Worm (Caenorhabditis elegans) whole organism, young adult: ENCODE data around the gene asps-1.
A peak's percentile ranks its signal among the peaks of the same experiment; 100 is the strongest.

ENCODE experiments used
- B0019.2 ChIP-seq: fragments of 200-800 bp; sonication (Bioruptor generic); conservative IDR thresholded peaks from 2 replicates; pipeline ENCODE4 v1.3.6; 2022; ENCODE audit warnings: missing genetic modification reagents, missing genetic modification characterization, missing compliant biosample characterization
- C06A6.2 ChIP-seq: fragments of 200-800 bp; sonication (Bioruptor generic); conservative IDR thresholded peaks from 2 replicates; pipeline ENCODE4 v1.3.6; 2022; ENCODE audit warnings: missing genetic modification characterization, missing compliant biosample characterization
- C17E4.6 ChIP-seq: fragments of 200-800 bp; sonication (Bioruptor generic); IDR thresholded peaks from 2 replicates; pipeline ENCODE4 v1.3.6; 2022; ENCODE audit warnings: missing genetic modification reagents, missing genetic modification characterization, missing compliant biosample characterization
- D2030.7 ChIP-seq: fragments of 200-800 bp; sonication (Bioruptor generic); IDR thresholded peaks from 2 replicates; pipeline ENCODE4 v1.3.6; 2022; ENCODE audit warnings: missing genetic modification reagents, missing genetic modification characterization, missing compliant biosample characterization
- F10E7.11 ChIP-seq: sonication (generic microtip); optimal IDR thresholded peaks from 2 replicates; lab custom pipeline; 2017; ENCODE audit warnings: mild to moderate bottlenecking, missing genetic modification characterization, moderate library complexity, missing compliant biosample characterization
- F39B2.1 ChIP-seq: fragments of 200-800 bp; sonication (Bioruptor generic); IDR thresholded peaks from 2 replicates; pipeline ENCODE4 v1.3.6; 2022; ENCODE audit warnings: missing genetic modification reagents, missing genetic modification characterization, missing compliant biosample characterization
- F55B11.4 ChIP-seq: sonication (generic microtip); optimal IDR thresholded peaks from 2 replicates; lab custom pipeline; 2016; ENCODE audit warnings: missing compliant biosample characterization, missing genetic modification characterization, borderline replicate concordance; ENCODE audit not compliant: insufficient read depth
- F57C9.4 ChIP-seq: sonication (generic microtip); optimal IDR thresholded peaks from 2 replicates; lab custom pipeline; 2017; ENCODE audit warnings: mild to moderate bottlenecking, missing genetic modification characterization, missing compliant biosample characterization
- K11D2.4 ChIP-seq: fragments of 200-800 bp; sonication (Bioruptor generic); IDR thresholded peaks from 2 replicates; pipeline ENCODE4 v1.3.6; 2022; ENCODE audit warnings: missing genetic modification reagents, missing genetic modification characterization, missing compliant biosample characterization
- T07F8.4 ChIP-seq: sonication (generic microtip); optimal IDR thresholded peaks from 2 replicates; lab custom pipeline; 2016; ENCODE audit warnings: mild to moderate bottlenecking, missing genetic modification characterization, moderate library complexity, missing compliant biosample characterization
- Y67H2A.10 ChIP-seq: fragments of 200-800 bp; sonication (Bioruptor generic); conservative IDR thresholded peaks from 2 replicates; pipeline ENCODE4 v1.3.6; 2022; ENCODE audit warnings: missing genetic modification reagents, missing genetic modification characterization, missing compliant biosample characterization
- Y79H2A.3 ChIP-seq: fragments of 200-800 bp; sonication (Bioruptor generic); conservative IDR thresholded peaks from 2 replicates; pipeline ENCODE4 v1.3.6; 2022; ENCODE audit warnings: missing genetic modification reagents, missing genetic modification characterization, missing compliant biosample characterization
- Y95B8A.8 ChIP-seq: fragments of 200-800 bp; sonication (Bioruptor generic); IDR thresholded peaks from 2 replicates; pipeline ENCODE4 v1.3.6; 2022; ENCODE audit warnings: missing genetic modification reagents, missing genetic modification characterization, missing compliant biosample characterization
- ama-1 ChIP-seq, 3 experiments: fragments of 150-350 bp in 1 of 3; sonication (generic microtip) in 2 of 3; optimal IDR thresholded peaks; 2 replicates each; lab custom pipeline; 2014 to 2018; ENCODE audit warnings: missing biosample characterization in 2 of 3, missing genetic modification characterization in 2 of 3, missing genetic modification reagents in 2 of 3
- aptf-2 ChIP-seq: fragments of 200-800 bp; sonication (Bioruptor generic); conservative IDR thresholded peaks from 2 replicates; pipeline ENCODE4 v1.3.6; 2022; ENCODE audit warnings: missing genetic modification reagents, missing genetic modification characterization, missing compliant biosample characterization
- athp-1 ChIP-seq: sonication (generic microtip); optimal IDR thresholded peaks from 2 replicates; lab custom pipeline; 2017; ENCODE audit warnings: mild to moderate bottlenecking, missing genetic modification characterization, missing compliant biosample characterization
- cebp-1 ChIP-seq, 2 experiments: fragments of 200-800 bp in 1 of 2; sonication (Bioruptor generic) in 1 of 2; sonication (generic microtip) in 1 of 2; IDR thresholded peaks in 1 of 2; optimal IDR thresholded peaks in 1 of 2; 2 replicates each; pipeline versions ENCODE4 v1.3.6 to Lab custom; 2017 to 2022; ENCODE audit warnings: missing compliant biosample characterization in 2 of 2, missing genetic modification characterization in 2 of 2, mild to moderate bottlenecking in 1 of 2, missing genetic modification reagents in 1 of 2, moderate library complexity in 1 of 2
- cebp-2 ChIP-seq: fragments of 200-800 bp; sonication (Bioruptor generic); IDR thresholded peaks from 2 replicates; pipeline ENCODE4 v1.3.6; 2022; ENCODE audit warnings: missing genetic modification characterization, missing compliant biosample characterization
- ceh-79 ChIP-seq: sonication (generic microtip); optimal IDR thresholded peaks from 2 replicates; lab custom pipeline; 2017; ENCODE audit warnings: mild to moderate bottlenecking, missing genetic modification characterization, missing compliant biosample characterization
- chd-7 ChIP-seq: sonication (generic microtip); optimal IDR thresholded peaks from 2 replicates; lab custom pipeline; 2016; ENCODE audit warnings: mild to moderate bottlenecking, missing genetic modification characterization, moderate library complexity, missing compliant biosample characterization
- efl-1 ChIP-seq: fragments of 150-350 bp; optimal IDR thresholded peaks from 2 replicates; lab custom pipeline; 2014; ENCODE audit warnings: missing biosample characterization, missing genetic modification reagents, missing genetic modification characterization
- ets-4 ChIP-seq: fragments of 200-800 bp; sonication (Bioruptor generic); optimal IDR thresholded peaks from 2 replicates; lab custom pipeline; 2018; ENCODE audit warnings: mild to moderate bottlenecking, missing genetic modification characterization, missing compliant biosample characterization
- him-1 ChIP-seq: sonication (generic microtip); optimal IDR thresholded peaks from 2 replicates; lab custom pipeline; 2016; ENCODE audit warnings: missing genotype, missing genetic modification reagents, missing genetic modification characterization, missing compliant biosample characterization
- hlh-26 ChIP-seq: fragments of 200-800 bp; sonication (Bioruptor generic); conservative IDR thresholded peaks from 2 replicates; pipeline ENCODE4 v1.3.6; 2022; ENCODE audit warnings: missing genetic modification reagents, missing genetic modification characterization, missing compliant biosample characterization
- hmg-20 ChIP-seq: fragments of 200-800 bp; sonication (Bioruptor generic); IDR thresholded peaks from 2 replicates; pipeline ENCODE4 v1.3.6; 2022; ENCODE audit warnings: missing genetic modification reagents, missing genetic modification characterization, missing compliant biosample characterization
- hrde-1 ChIP-seq: sonication (generic microtip); optimal IDR thresholded peaks from 2 replicates; lab custom pipeline; 2016; ENCODE audit warnings: missing genetic modification characterization, mild to moderate bottlenecking, missing compliant biosample characterization, moderate library complexity, missing genotype, missing genetic modification reagents, borderline replicate concordance
- hsf-1 ChIP-seq: fragments of 200-800 bp; sonication (Bioruptor generic); IDR thresholded peaks from 2 replicates; pipeline ENCODE4 v1.3.6; 2022; ENCODE audit warnings: missing genetic modification reagents, missing genetic modification characterization, missing compliant biosample characterization
- let-607 ChIP-seq, 2 experiments: fragments of 200-800 bp in 1 of 2; sonication (Bioruptor generic) in 1 of 2; sonication (generic microtip) in 1 of 2; optimal IDR thresholded peaks; 2 replicates each; lab custom pipeline; 2016 to 2018; ENCODE audit warnings: mild to moderate bottlenecking in 2 of 2, missing compliant biosample characterization in 2 of 2, missing genetic modification characterization in 2 of 2, moderate library complexity in 2 of 2, missing genotype in 1 of 2
- lin-26 ChIP-seq: fragments of 200-800 bp; sonication (Bioruptor generic); IDR thresholded peaks from 2 replicates; pipeline ENCODE4 v1.3.6; 2022; ENCODE audit warnings: missing genetic modification reagents, missing genetic modification characterization, missing compliant biosample characterization
- lin-40 ChIP-seq: sonication (generic microtip); optimal IDR thresholded peaks from 2 replicates; lab custom pipeline; 2016; ENCODE audit warnings: missing genetic modification characterization, mild to moderate bottlenecking, missing compliant biosample characterization, missing genotype, missing genetic modification reagents
- madf-3 ChIP-seq: fragments of 200-800 bp; sonication (Bioruptor generic); IDR thresholded peaks from 2 replicates; pipeline ENCODE4 v1.3.6; 2022; ENCODE audit warnings: missing genetic modification reagents, missing genetic modification characterization, missing compliant biosample characterization
- mcd-1 ChIP-seq: fragments of 200-800 bp; sonication (Bioruptor generic); IDR thresholded peaks from 2 replicates; pipeline ENCODE4 v1.3.6; 2022; ENCODE audit warnings: missing genetic modification reagents, missing genetic modification characterization, missing compliant biosample characterization
- mel-28 ChIP-seq: sonication (generic microtip); optimal IDR thresholded peaks from 2 replicates; lab custom pipeline; 2016; ENCODE audit warnings: borderline replicate concordance, mild to moderate bottlenecking, missing genetic modification characterization, missing compliant biosample characterization
- nfya-2 ChIP-seq: fragments of 200-800 bp; sonication (Bioruptor generic); IDR thresholded peaks from 2 replicates; pipeline ENCODE4 v1.3.6; 2022; ENCODE audit warnings: missing genetic modification reagents, missing genetic modification characterization, missing compliant biosample characterization
- pha-4 ChIP-seq: fragments of 150-350 bp; sonication (generic microtip); optimal IDR thresholded peaks from 2 replicates; lab custom pipeline; 2014; ENCODE audit warnings: missing biosample characterization, missing genetic modification reagents, missing genetic modification characterization
- rec-8 ChIP-seq, 2 experiments: sonication (generic microtip); optimal IDR thresholded peaks; 2 replicates each; lab custom pipeline; 2016; ENCODE audit warnings: mild to moderate bottlenecking in 2 of 2, missing genetic modification characterization in 2 of 2, missing genetic modification reagents in 2 of 2, missing genotype in 2 of 2, missing biosample characterization in 1 of 2, missing compliant biosample characterization in 1 of 2, moderate library complexity in 1 of 2
- repo-1 ChIP-seq: sonication (generic microtip); optimal IDR thresholded peaks from 2 replicates; lab custom pipeline; 2017; ENCODE audit warnings: mild to moderate bottlenecking, missing genetic modification characterization, missing compliant biosample characterization
- rpc-1 ChIP-seq, 2 experiments: fragments of 150-350 bp in 1 of 2; sonication (generic microtip) in 1 of 2; optimal IDR thresholded peaks; 2 replicates each; lab custom pipeline; 2014 to 2018; ENCODE audit warnings: missing biosample characterization in 1 of 2, missing genetic modification characterization in 1 of 2, missing genetic modification reagents in 1 of 2, missing genotype in 1 of 2
- snpc-1.1 ChIP-seq: sonication (generic microtip); optimal IDR thresholded peaks from 2 replicates; lab custom pipeline; 2017; ENCODE audit warnings: missing genetic modification characterization, mild to moderate bottlenecking, missing compliant biosample characterization, antibody characterized with exemption, moderate library complexity, missing genotype, missing genetic modification reagents; ENCODE audit not compliant: insufficient read depth
- somi-1 ChIP-seq: fragments of 200-800 bp; sonication (Bioruptor generic); optimal IDR thresholded peaks from 2 replicates; lab custom pipeline; 2018; ENCODE audit warnings: mild to moderate bottlenecking, missing genetic modification characterization, missing compliant biosample characterization
- tlf-1 ChIP-seq: fragments of 200-800 bp; sonication (Bioruptor generic); optimal IDR thresholded peaks from 2 replicates; lab custom pipeline; 2018; ENCODE audit warnings: mild to moderate bottlenecking, missing genetic modification characterization, missing compliant biosample characterization
- unc-62 ChIP-seq: fragments of 150-350 bp; optimal IDR thresholded peaks from 2 replicates; lab custom pipeline; 2014; ENCODE audit warnings: missing biosample characterization, missing genetic modification reagents, missing genetic modification characterization
- ztf-18 ChIP-seq: sonication (generic microtip); optimal IDR thresholded peaks from 2 replicates; lab custom pipeline; 2016; ENCODE audit warnings: missing genotype, mild to moderate bottlenecking, missing genetic modification characterization, missing compliant biosample characterization

The asps-1 gene

ce11 chrV:10317294-10317693 lies at the start of gene asps-1:
TSS of gene asps-1 (minus strand) at chrV:10317394.
- TF ChIP-seq hmg-20 (GFP tag; lab: Robert Waterston, UW), result no peak
- no peak for TF ChIP-seq chd-7 (tag; lab: Kevin White, UChicago)
- no peak for TF ChIP-seq Y79H2A.3 (GFP tag; lab: Robert Waterston, UW)
- no peak for TF ChIP-seq ets-4 (GFP tag; lab: Kevin White, UChicago)
- no peak for TF ChIP-seq athp-1 (tag; lab: Kevin White, UChicago)
- TF ChIP-seq mcd-1, result no peak
- no peak for TF ChIP-seq lin-26
- TF ChIP-seq hlh-26, result no peak
- no peak for TF ChIP-seq rpc-1 (optimal IDR thresholded peaks at IDR 0.05; lab: Kevin White, UChicago)
- TF ChIP-seq rpc-1 (tag; optimal IDR thresholded peaks at IDR 0.05; lab: Kevin White, UChicago), result no peak
- no peak for TF ChIP-seq B0019.2
- TF ChIP-seq pha-4 (tag; lab: Kevin White, UChicago), result no peak
- no peak for TF ChIP-seq let-607 (tag; optimal IDR thresholded peaks at IDR 0.05; lab: Kevin White, UChicago)
- no peak for TF ChIP-seq repo-1 (tag; lab: Kevin White, UChicago)
- no peak for TF ChIP-seq cebp-2 (GFP tag; lab: Robert Waterston, UW)
- no peak for TF ChIP-seq hrde-1 (tag; lab: Kevin White, UChicago)
- TF ChIP-seq somi-1 (GFP tag; lab: Kevin White, UChicago), result no peak

DNA sequence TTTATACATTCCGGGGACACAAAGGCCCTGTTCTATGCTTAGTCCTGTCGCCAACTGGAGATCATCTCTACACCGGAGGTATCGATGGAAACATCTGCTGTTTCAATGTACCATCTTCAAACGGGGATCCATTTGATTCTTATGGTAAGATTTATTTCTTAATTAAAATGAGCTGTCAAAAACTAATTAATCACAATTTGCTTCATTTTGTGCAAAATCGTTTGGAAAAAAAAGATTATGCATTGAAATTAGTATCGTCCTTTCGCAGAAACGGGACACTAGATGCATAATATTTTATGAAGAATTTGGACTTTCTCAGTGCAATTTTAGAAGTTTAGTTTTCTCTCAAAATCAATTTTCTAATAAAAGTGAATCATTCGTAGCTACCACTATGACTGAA lies 46.6 kb upstream of the asps-1 start:
- TF ChIP-seq ceh-79, result no peak
- no peak for TF ChIP-seq F10E7.11
- TF ChIP-seq C17E4.6 (GFP tag; lab: Robert Waterston, UW), result no peak
- no peak for TF ChIP-seq hrde-1 (tag; lab: Kevin White, UChicago)
- TF ChIP-seq F39B2.1 (GFP tag; lab: Robert Waterston, UW), result no peak
- TF ChIP-seq tlf-1, result no peak
- TF ChIP-seq F55B11.4 (tag; lab: Kevin White, UChicago), result no peak
- no peak for TF ChIP-seq hsf-1 (GFP tag; lab: Robert Waterston, UW)
- no peak for TF ChIP-seq snpc-1.1 (tag; lab: Kevin White, UChicago)
- no peak for TF ChIP-seq ztf-18
- TF ChIP-seq lin-40 (tag; lab: Kevin White, UChicago), result no peak
- no peak for TF ChIP-seq C06A6.2 (GFP tag; lab: Robert Waterston, UW)
- no peak for TF ChIP-seq T07F8.4 (tag; lab: Kevin White, UChicago)

DNA sequence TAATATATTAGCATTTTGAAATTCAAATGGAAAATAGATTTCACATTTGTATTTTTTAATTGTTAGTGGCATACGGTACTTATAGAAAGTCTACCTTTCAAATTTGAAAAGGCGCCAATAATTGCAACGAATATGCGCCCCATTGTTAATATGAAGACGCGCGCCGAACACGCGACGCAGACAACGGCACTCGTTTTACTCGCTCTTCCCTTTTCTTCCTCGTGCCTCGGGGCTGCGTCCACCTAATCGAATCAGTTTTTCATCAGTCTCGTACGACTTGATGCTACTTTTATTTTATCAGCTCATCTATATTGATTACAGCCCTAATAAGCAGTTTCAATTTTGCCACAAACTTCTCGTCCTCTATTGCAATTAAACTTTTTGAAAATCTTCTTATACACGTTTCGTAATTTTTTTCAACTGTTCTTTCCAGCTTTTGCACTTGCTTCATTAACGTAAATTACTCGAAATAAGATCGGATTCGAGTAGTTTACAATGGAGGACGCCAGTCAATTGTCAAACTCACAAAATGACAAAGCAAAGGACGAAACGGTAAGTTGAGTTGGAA lies 44.7 kb upstream of the asps-1 start, which contains the start of gene cash-1:
Gene cash-1 (plus strand): TSS at position 432 of the 568 bp plus-strand sequence.
- TF ChIP-seq K11D2.4 (no peak), him-1 (tag; lab: Kevin White, UChicago) (no peak), hrde-1 (tag; lab: Kevin White, UChicago) (no peak), D2030.7 (GFP tag; lab: Robert Waterston, UW) (peak; percentile 68), chd-7 (tag; lab: Kevin White, UChicago) (no peak), rec-8 (tag; optimal IDR thresholded peaks at IDR 0.05; lab: Kevin White, UChicago) (no peak), Y95B8A.8 (GFP tag; lab: Robert Waterston, UW) (peak; percentile 56; the same call in 1 of the 2 replicates), madf-3 (peak; percentile 99), ama-1 (optimal IDR thresholded peaks at IDR 0.05; lab: Kevin White, UChicago) (peak; percentile 36), ama-1 (GFP tag; optimal IDR thresholded peaks at IDR 0.05; lab: Kevin White, UChicago) (no peak), unc-62 (GFP tag; lab: Kevin White, UChicago) (no peak), Y67H2A.10 (GFP tag; lab: Robert Waterston, UW) (no peak; the same call in 1 of the 2 replicates), pha-4 (tag; lab: Kevin White, UChicago) (peak; percentile 8), mel-28 (tag; lab: Kevin White, UChicago) (no peak), F57C9.4 (tag; lab: Kevin White, UChicago) (no peak), efl-1 (GFP tag; lab: Kevin White, UChicago) (peak; percentile 75), nfya-2 (GFP tag; lab: Robert Waterston, UW) (no peak), cebp-1 (GFP tag; IDR thresholded peaks at IDR 0.05; lab: Robert Waterston, UW) (peak; percentile 45; the same call in 1 of the 2 replicates), cebp-1 (tag; optimal IDR thresholded peaks at IDR 0.05; lab: Kevin White, UChicago) (peak; percentile 58), let-607 (tag; optimal IDR thresholded peaks at IDR 0.05; lab: Kevin White, UChicago) (peak in 1 of 2 experiments; percentile 12), aptf-2 (GFP tag; lab: Robert Waterston, UW) (no peak)
